Worm (Caenorhabditis elegans) whole organism, mixed stage, embryonic: ENCODE measurements around the gene ins-4.

Experiments
- ceh-39 ChIP-seq: fragments of 150-350 bp; optimal IDR thresholded peaks from 2 replicates; lab custom pipeline; 2014; ENCODE audit warnings: missing biosample characterization, missing genetic modification characterization
- lsy-2 ChIP-seq: fragments of 150-350 bp; optimal IDR thresholded peaks from 2 replicates; lab custom pipeline; 2014; ENCODE audit warnings: missing biosample characterization, missing genetic modification characterization
- nhr-12 ChIP-seq: fragments of 150-350 bp; optimal IDR thresholded peaks from 2 replicates; lab custom pipeline; 2014; ENCODE audit warnings: missing biosample characterization, missing genetic modification characterization
- sptf-1 ChIP-seq: sonication (generic microtip); optimal IDR thresholded peaks from 2 replicates; lab custom pipeline; 2017; ENCODE audit warnings: mild to moderate bottlenecking, missing genetic modification characterization, moderate library complexity, missing compliant biosample characterization
- unc-39 ChIP-seq: fragments of 150-350 bp; optimal IDR thresholded peaks from 2 replicates; lab custom pipeline; 2014; ENCODE audit warnings: missing biosample characterization, missing genetic modification characterization

ce11 chrII:6016410-6016809, 20.2 kb downstream of the ins-4 start, which contains the start of gene ZK84.5:
- TF ChIP-seq unc-39 (no peak), lsy-2 (tag; lab: Kevin White, UChicago) (no peak), nhr-12 (no peak), ceh-39 (tag; lab: Kevin White, UChicago) (no peak), sptf-1 (tag; lab: Kevin White, UChicago) (no peak)
